Fruit fly (Drosophila melanogaster) Kc167 (cell line): ENCODE results near the gene CG31251.

ENCODE experiments used
- Myc ChIP-seq: fragments of >200 bp; optimal IDR thresholded peaks from 2 replicates; lab custom pipeline; 2017; ENCODE audit warnings: missing external identifiers
- Sin3A ChIP-seq: fragments of >200 bp; optimal IDR thresholded peaks from 2 replicates; lab custom pipeline; 2018; ENCODE audit warnings: missing external identifiers
- insv ChIP-seq: fragments of >200 bp; optimal IDR thresholded peaks from 3 replicates; lab custom pipeline; 2018; ENCODE audit warnings: missing external identifiers
- psq ChIP-seq: fragments of >200 bp; optimal IDR thresholded peaks from 2 replicates; lab custom pipeline; 2017; ENCODE audit warnings: missing external identifiers
- ttk ChIP-seq: sonication (Bioruptor generic); optimal IDR thresholded peaks from 2 replicates; lab custom pipeline; 2017; ENCODE audit warnings: missing external identifiers

- TF ChIP-seq psq (no peak), insv (lab: Kevin White, UChicago) (no peak), ttk (lab: Kevin White, UChicago) (no peak), Sin3A (lab: Kevin White, UChicago) (no peak), Myc (lab: Kevin White, UChicago) (no peak)
Measured at dm6 chr3R:17670857-17671336, 13.8 kb downstream of the CG31251 start, which contains the start of the genes CG7523 and Mps1.
